In the genomic region with DNA sequence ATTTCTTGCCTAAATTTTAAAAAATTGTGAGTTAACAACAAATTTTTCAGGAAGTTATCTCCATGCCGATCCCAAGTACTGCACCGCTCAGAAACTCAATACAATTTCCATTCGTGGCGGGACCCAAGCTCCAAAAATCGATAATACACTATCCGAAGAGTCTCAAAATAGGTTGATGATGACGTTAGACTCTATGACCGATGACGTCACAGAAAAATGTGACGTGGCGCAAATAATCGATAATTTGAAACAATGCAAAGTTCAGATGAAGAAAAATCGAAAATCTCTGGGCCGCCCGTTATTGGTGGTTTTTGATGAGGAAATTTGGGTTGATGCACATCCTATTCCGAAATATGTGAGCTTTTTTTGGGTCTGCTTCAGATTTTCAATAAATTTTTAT, we compare ENCODE assay signal across 4 worm cellular contexts.
TF ChIP-seq lines count a peak whose summit lies in the region.

No protein-coding gene starts in this region.

TF ChIP-seq in whole organism, L3 larva, 47 proteins besides CTCF, POLR2A, EP300 and RAD21:
- TF ChIP-seq nhr-11 (tag; optimal IDR thresholded peaks at IDR 0.05; lab: Kevin White, UChicago) (no peak), ceh-28 (tag; optimal IDR thresholded peaks at IDR 0.05; lab: Kevin White, UChicago) (peak; percentile 49)
TF ChIP-seq in whole organism, L3 larva: peak in this region for 1.

TF ChIP-seq in whole organism, L4 larva, 104 proteins besides CTCF, POLR2A, EP300 and RAD21:
- TF ChIP-seq nhr-237 (tag; optimal IDR thresholded peaks at IDR 0.05; lab: Kevin White, UChicago) (no peak), ceh-28 (tag; optimal IDR thresholded peaks at IDR 0.05; lab: Kevin White, UChicago) (peak; percentile 24), mdl-1 (tag; optimal IDR thresholded peaks at IDR 0.05; lab: Kevin White, UChicago) (no peak)

TF ChIP-seq in whole organism, midembryonic, 9 proteins besides CTCF, POLR2A, EP300 and RAD21:
- TF ChIP-seq klf-2 (GFP tag; conservative IDR thresholded peaks at IDR 0.05; lab: Robert Waterston, UW) (no peak), ztf-23 (GFP tag; IDR thresholded peaks at IDR 0.05; lab: Robert Waterston, UW) (no peak), cog-1 (tag; optimal IDR thresholded peaks at IDR 0.05; lab: Kevin White, UChicago) (no peak), med-1 (GFP tag; optimal IDR thresholded peaks at IDR 0.05; lab: Kevin White, UChicago; ENCODE audit: insufficient read depth) (no peak), flt-1 (GFP tag; IDR thresholded peaks at IDR 0.05; lab: Robert Waterston, UW) (no peak), T22C8.4 (GFP tag; IDR thresholded peaks at IDR 0.05; lab: Robert Waterston, UW) (0 out of 2 replicates have a peak, but pooled peaks have one; percentile 5)

TF ChIP-seq in whole organism, mixed stage, embryonic, 35 proteins besides CTCF, POLR2A, EP300 and RAD21:
- TF ChIP-seq ceh-39 (tag; optimal IDR thresholded peaks at IDR 0.05; lab: Kevin White, UChicago) (no peak), nhr-28 (tag; optimal IDR thresholded peaks at IDR 0.05; lab: Kevin White, UChicago) (no peak), mab-5 (tag; optimal IDR thresholded peaks at IDR 0.05; lab: Kevin White, UChicago) (no peak), pha-4 (tag; optimal IDR thresholded peaks at IDR 0.05; lab: Kevin White, UChicago) (no peak), blmp-1 (tag; optimal IDR thresholded peaks at IDR 0.05; lab: Kevin White, UChicago) (no peak), cnd-1 (tag; optimal IDR thresholded peaks at IDR 0.05; lab: Kevin White, UChicago) (no peak), zip-8 (tag; optimal IDR thresholded peaks at IDR 0.05; lab: Kevin White, UChicago) (peak; percentile 83), bed-3 (GFP tag; optimal IDR thresholded peaks at IDR 0.05; lab: Kevin White, UChicago) (no peak)
